Fruit fly (Drosophila melanogaster) whole organism, embryonic: ENCODE data around the gene CG17362.
A peak's percentile ranks its signal among the peaks of the same experiment; 100 is the strongest.

ENCODE experiments used
- CG10267 ChIP-seq: fragments of 200-800 bp; sonication (Bioruptor generic); optimal IDR thresholded peaks from 2 replicates; lab custom pipeline; 2018; ENCODE audit warnings: missing biosample characterization, mild to moderate bottlenecking, missing genetic modification characterization, moderate library complexity
- CG10274 ChIP-seq: fragments of 200-800 bp; sonication (Bioruptor generic); optimal IDR thresholded peaks from 3 replicates; lab custom pipeline; 2017; ENCODE audit warnings: missing biosample characterization, mild to moderate bottlenecking, missing genetic modification characterization
- CG10565 ChIP-seq: fragments of 200-800 bp; sonication (Bioruptor generic); optimal IDR thresholded peaks from 3 replicates; lab custom pipeline; 2016; ENCODE audit warnings: missing biosample characterization, mild to moderate bottlenecking, missing genetic modification characterization
- CG11247 ChIP-seq: fragments of 200-800 bp; sonication (Bioruptor generic); IDR thresholded peaks from 2 replicates; pipeline ENCODE4 v1.3.6; 2022; ENCODE audit warnings: missing biosample characterization, missing genetic modification characterization
- CG12155 ChIP-seq: fragments of 200-800 bp; sonication (Bioruptor generic); optimal IDR thresholded peaks from 3 replicates; lab custom pipeline; 2016; ENCODE audit warnings: missing biosample characterization, missing genetic modification characterization
- CG15269 ChIP-seq: fragments of 200-800 bp; sonication (Bioruptor generic); optimal IDR thresholded peaks from 2 replicates; lab custom pipeline; 2018; ENCODE audit warnings: missing biosample characterization, mild to moderate bottlenecking, missing genetic modification characterization, moderate library complexity
- CG16779 ChIP-seq: fragments of 200-800 bp; sonication (Bioruptor generic); IDR thresholded peaks from 2 replicates; pipeline ENCODE4 v1.3.6; 2022; ENCODE audit warnings: missing biosample characterization, missing genetic modification characterization
- CG17361 ChIP-seq: fragments of 200-800 bp; sonication (Bioruptor generic); IDR thresholded peaks from 3 replicates; pipeline ENCODE4 v1.3.6; 2022; ENCODE audit warnings: missing biosample characterization, missing genetic modification characterization
- CG17568 ChIP-seq: fragments of 200-800 bp; sonication (Bioruptor generic); optimal IDR thresholded peaks from 2 replicates; lab custom pipeline; 2018; ENCODE audit warnings: missing biosample characterization, mild to moderate bottlenecking, missing genetic modification characterization, moderate library complexity
- CG18011 ChIP-seq: fragments of 200-800 bp; sonication (Bioruptor generic); optimal IDR thresholded peaks from 2 replicates; lab custom pipeline; 2017; ENCODE audit warnings: missing biosample characterization, missing genetic modification characterization, mild to moderate bottlenecking, moderate library complexity, missing genotype
- CG30020 ChIP-seq: fragments of 200-800 bp; optimal IDR thresholded peaks from 2 replicates; lab custom pipeline; 2019; ENCODE audit warnings: missing biosample characterization, mild to moderate bottlenecking, missing genetic modification characterization, moderate library complexity
- CG4730 ChIP-seq: fragments of 200-800 bp; sonication (Bioruptor generic); IDR thresholded peaks from 2 replicates; pipeline ENCODE4 v1.3.6; 2022; ENCODE audit warnings: missing biosample characterization, missing genetic modification characterization
- CG4820 ChIP-seq: fragments of 200-800 bp; sonication (Bioruptor generic); optimal IDR thresholded peaks from 3 replicates; lab custom pipeline; 2016; ENCODE audit warnings: missing biosample characterization, missing genetic modification characterization
- CG9876 ChIP-seq: fragments of 200-800 bp; sonication (Bioruptor generic); optimal IDR thresholded peaks from 2 replicates; lab custom pipeline; 2016; ENCODE audit warnings: missing biosample characterization, missing genetic modification characterization
- CHES-1-like ChIP-seq: fragments of 200-800 bp; sonication (Bioruptor generic); optimal IDR thresholded peaks from 2 replicates; lab custom pipeline; 2016; ENCODE audit warnings: missing biosample characterization, missing genetic modification characterization
- Fer1 ChIP-seq: fragments of 200-800 bp; sonication (Bioruptor generic); optimal IDR thresholded peaks from 2 replicates; lab custom pipeline; 2017; ENCODE audit warnings: missing biosample characterization, mild to moderate bottlenecking, missing genetic modification characterization
- Gsc ChIP-seq: fragments of 200-800 bp; sonication (Bioruptor generic); IDR thresholded peaks from 2 replicates; pipeline ENCODE4 v1.3.6; 2022; ENCODE audit warnings: missing biosample characterization, missing genetic modification characterization
- H15 ChIP-seq: fragments of 200-800 bp; sonication (Bioruptor generic); IDR thresholded peaks from 3 replicates; pipeline ENCODE4 v1.3.6; 2022; ENCODE audit warnings: missing biosample characterization, missing genetic modification characterization
- HHEX ChIP-seq: fragments of 200-800 bp; sonication (Bioruptor generic); optimal IDR thresholded peaks from 3 replicates; lab custom pipeline; 2017; ENCODE audit warnings: missing biosample characterization, mild to moderate bottlenecking, missing genetic modification characterization, missing genetic modification reagents
- HLHmδ ChIP-seq: fragments of 200-800 bp; sonication (Bioruptor generic); optimal IDR thresholded peaks from 2 replicates; lab custom pipeline; 2018; ENCODE audit warnings: missing biosample characterization, mild to moderate bottlenecking, missing genetic modification characterization, moderate library complexity
- Lhr ChIP-seq: fragments of 200-800 bp; sonication (Bioruptor generic); optimal IDR thresholded peaks from 3 replicates; lab custom pipeline; 2017; ENCODE audit warnings: mild to moderate bottlenecking, missing biosample characterization, missing genetic modification reagents, missing genetic modification characterization
- Mrtf ChIP-seq: fragments of 200-800 bp; sonication (Bioruptor generic); IDR thresholded peaks from 3 replicates; pipeline ENCODE4 v1.3.6; 2022; ENCODE audit warnings: missing biosample characterization, missing genetic modification characterization
- Myb ChIP-seq: fragments of 200-800 bp; sonication (Bioruptor generic); optimal IDR thresholded peaks from 2 replicates; lab custom pipeline; 2016; ENCODE audit warnings: missing biosample characterization, missing genetic modification characterization
- NFAT ChIP-seq: fragments of 200-800 bp; sonication (Bioruptor generic); IDR thresholded peaks from 2 replicates; pipeline ENCODE4 v1.3.6; 2022; ENCODE audit warnings: missing biosample characterization, missing genetic modification characterization
- NfI ChIP-seq: fragments of 200-800 bp; sonication (Bioruptor generic); optimal IDR thresholded peaks from 3 replicates; lab custom pipeline; 2018; ENCODE audit warnings: missing biosample characterization, mild to moderate bottlenecking, missing genetic modification characterization, moderate library complexity
- Oaz ChIP-seq: fragments of 200-800 bp; sonication (Bioruptor generic); IDR thresholded peaks from 2 replicates; pipeline ENCODE4 v1.3.6; 2022; ENCODE audit warnings: missing biosample characterization, missing genetic modification characterization
- ab ChIP-seq: fragments of 200-800 bp; sonication (Bioruptor generic); optimal IDR thresholded peaks from 2 replicates; lab custom pipeline; 2016; ENCODE audit warnings: missing biosample characterization, missing genetic modification characterization
- abd-A ChIP-seq: fragments of 200-800 bp; sonication (Bioruptor generic); optimal IDR thresholded peaks from 3 replicates; lab custom pipeline; 2019; ENCODE audit warnings: missing biosample characterization, mild to moderate bottlenecking, missing genetic modification characterization, moderate library complexity
- br ChIP-seq: fragments of >200 bp; optimal IDR thresholded peaks from 2 replicates; lab custom pipeline; 2017
- croc ChIP-seq: fragments of 200-800 bp; sonication (Bioruptor generic); conservative IDR thresholded peaks from 3 replicates; pipeline ENCODE4 v1.3.6; 2022; ENCODE audit warnings: missing biosample characterization, missing genetic modification characterization
- danr ChIP-seq: fragments of 200-800 bp; sonication (Bioruptor generic); IDR thresholded peaks from 2 replicates; pipeline ENCODE4 v1.3.6; 2022; ENCODE audit warnings: missing biosample characterization, missing genetic modification characterization
- disco-r ChIP-seq: fragments of 200-800 bp; sonication (Bioruptor generic); optimal IDR thresholded peaks from 2 replicates; lab custom pipeline; 2016; ENCODE audit warnings: missing biosample characterization, missing genetic modification characterization
- dmrt11E ChIP-seq: fragments of 200-800 bp; sonication (Bioruptor generic); optimal IDR thresholded peaks from 3 replicates; lab custom pipeline; 2018; ENCODE audit warnings: missing biosample characterization, mild to moderate bottlenecking, missing genetic modification characterization, moderate library complexity
- dmrt99B ChIP-seq: fragments of 200-800 bp; sonication (Bioruptor generic); optimal IDR thresholded peaks from 2 replicates; lab custom pipeline; 2018; ENCODE audit warnings: missing biosample characterization, mild to moderate bottlenecking, missing genetic modification characterization, moderate library complexity
- fd3F ChIP-seq: fragments of 200-800 bp; sonication (Bioruptor generic); optimal IDR thresholded peaks from 2 replicates; lab custom pipeline; 2018; ENCODE audit warnings: missing biosample characterization, mild to moderate bottlenecking, missing genetic modification characterization, moderate library complexity
- jumu ChIP-seq: fragments of 200-800 bp; sonication (Bioruptor generic); optimal IDR thresholded peaks from 3 replicates; lab custom pipeline; 2016; ENCODE audit warnings: missing biosample characterization, missing genetic modification characterization
- lmd ChIP-seq: fragments of 200-800 bp; sonication (Bioruptor generic); IDR thresholded peaks from 2 replicates; pipeline ENCODE4 v1.3.6; 2022; ENCODE audit warnings: missing biosample characterization, missing genetic modification characterization
- maf-S ChIP-seq: fragments of 200-800 bp; sonication (Bioruptor generic); optimal IDR thresholded peaks from 2 replicates; lab custom pipeline; 2016; ENCODE audit warnings: missing biosample characterization, missing genetic modification characterization
- pita ChIP-seq: fragments of 200-800 bp; sonication (Bioruptor generic); optimal IDR thresholded peaks from 2 replicates; lab custom pipeline; 2017; ENCODE audit warnings: missing biosample characterization, mild to moderate bottlenecking, missing genetic modification characterization
- scrt ChIP-seq: fragments of 200-800 bp; sonication (Bioruptor generic); optimal IDR thresholded peaks from 2 replicates; lab custom pipeline; 2018; ENCODE audit warnings: missing biosample characterization, mild to moderate bottlenecking, missing genetic modification characterization, moderate library complexity
- sd ChIP-seq: fragments of 200-800 bp; sonication (Bioruptor generic); optimal IDR thresholded peaks from 3 replicates; lab custom pipeline; 2018; ENCODE audit warnings: missing biosample characterization, mild to moderate bottlenecking, missing genetic modification characterization, moderate library complexity
- seq ChIP-seq: fragments of 200-800 bp; sonication (Bioruptor generic); IDR thresholded peaks from 2 replicates; pipeline ENCODE4 v1.3.6; 2022; ENCODE audit warnings: missing biosample characterization, missing genetic modification characterization
- sna ChIP-seq: fragments of 200-800 bp; sonication (Bioruptor generic); IDR thresholded peaks from 2 replicates; pipeline ENCODE4 v1.3.6; 2022; ENCODE audit warnings: missing biosample characterization, missing genetic modification characterization; ENCODE audit not compliant: partially characterized antibody
- ssp ChIP-seq: fragments of 200-800 bp; sonication (Bioruptor generic); IDR thresholded peaks from 2 replicates; pipeline ENCODE4 v1.3.6; 2022; ENCODE audit warnings: missing biosample characterization, missing genetic modification characterization
- tap ChIP-seq: fragments of 200-800 bp; optimal IDR thresholded peaks from 3 replicates; lab custom pipeline; 2019; ENCODE audit warnings: missing biosample characterization, mild to moderate bottlenecking, missing genetic modification characterization, moderate library complexity
- tio ChIP-seq: fragments of 200-800 bp; sonication (Bioruptor generic); optimal IDR thresholded peaks from 2 replicates; lab custom pipeline; 2017; ENCODE audit warnings: missing biosample characterization, missing genetic modification characterization, inconsistent platforms
- vvl ChIP-seq: fragments of 200-800 bp; sonication (Bioruptor generic); IDR thresholded peaks from 2 replicates; pipeline ENCODE4 v1.3.6; 2022; ENCODE audit warnings: missing biosample characterization, missing genetic modification characterization
- wek ChIP-seq: fragments of 200-800 bp; sonication (Bioruptor generic); optimal IDR thresholded peaks from 3 replicates; lab custom pipeline; 2018; ENCODE audit warnings: missing biosample characterization, mild to moderate bottlenecking, missing genetic modification characterization, moderate library complexity
- zen2 ChIP-seq: fragments of 200-800 bp; sonication (Bioruptor generic); IDR thresholded peaks from 3 replicates; pipeline ENCODE4 v1.3.6; 2022; ENCODE audit warnings: missing biosample characterization, missing genetic modification characterization; ENCODE audit not compliant: partially characterized antibody

CG17362 gene

DNA sequence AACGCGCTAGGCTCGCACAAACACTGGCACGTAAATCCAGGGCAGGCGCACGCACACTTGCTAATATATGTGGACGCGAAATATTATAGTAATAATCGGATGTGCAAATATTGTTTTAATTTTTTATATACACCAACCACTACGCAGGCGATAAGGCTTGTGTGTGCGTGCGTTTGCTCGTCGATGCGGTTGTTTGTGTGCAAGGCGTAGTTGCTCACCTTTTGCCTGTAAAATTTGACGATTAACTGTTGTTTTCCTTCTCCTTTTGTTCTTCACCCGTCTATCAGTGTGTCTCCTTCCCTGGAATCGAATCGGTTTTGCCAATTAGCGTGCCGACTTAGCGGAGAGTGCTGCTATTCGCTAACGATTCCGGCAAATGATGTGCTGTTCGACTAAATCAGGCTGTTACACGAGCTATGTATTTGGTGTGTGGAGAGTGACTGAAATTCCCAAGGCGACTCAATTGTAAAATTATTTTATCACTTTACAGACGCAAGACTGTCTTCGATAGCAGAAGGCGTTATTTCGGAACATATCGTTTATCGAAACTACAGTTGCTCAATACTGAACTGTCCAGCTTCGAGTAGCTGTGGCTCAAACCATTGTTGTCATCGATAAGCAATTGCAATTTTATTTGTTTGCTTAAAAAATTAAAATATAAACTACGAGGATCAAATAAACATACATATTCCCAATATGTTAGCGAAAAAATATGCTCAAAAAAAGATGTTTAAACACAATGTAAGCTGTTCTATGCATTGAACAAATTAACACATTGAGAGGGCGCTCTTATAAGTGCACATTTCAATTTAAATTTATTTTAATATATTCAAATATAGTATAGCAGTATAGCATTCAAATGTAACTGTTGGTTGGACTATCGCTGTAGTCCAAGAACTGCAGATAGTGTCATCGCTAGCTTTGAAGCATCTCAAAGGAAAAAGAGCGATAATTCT lies 45.0 kb downstream of the CG17362 start, which contains the start of the genes CG6650 and endos (continued):
- TF ChIP-seq seq (GFP tag; lab: Robert Waterston, UW), result no peak
- TF ChIP-seq tap (tag; lab: Kevin White, UChicago), result no peak
- peak; percentile 61 for TF ChIP-seq CG30020 (tag; lab: Kevin White, UChicago)
- no peak for TF ChIP-seq Oaz (GFP tag; lab: Robert Waterston, UW)
- no peak for TF ChIP-seq fd3F (GFP tag; lab: Kevin White, UChicago)
- TF ChIP-seq NFAT, result 0 out of 2 replicates have a peak, but pooled peaks have one; percentile 4
- TF ChIP-seq wek, result no peak
- peak; percentile 67 for TF ChIP-seq sna
- TF ChIP-seq br (lab: Kevin White, UChicago), result no peak
- TF ChIP-seq sd (tag; lab: Kevin White, UChicago), result no peak
- TF ChIP-seq CG16779 (GFP tag; lab: Robert Waterston, UW), result no peak
- TF ChIP-seq vvl (GFP tag; lab: Robert Waterston, UW), result peak; percentile 54
- TF ChIP-seq CG11247 (GFP tag; lab: Robert Waterston, UW), result 0 out of 2 replicates have a peak, but pooled peaks have one; percentile 18
- TF ChIP-seq CG10267, result peak; percentile 86
- no peak for TF ChIP-seq croc (GFP tag; lab: Robert Waterston, UW)
- no peak for TF ChIP-seq HLHmδ (GFP tag; lab: Kevin White, UChicago)
- no peak for TF ChIP-seq H15 (GFP tag; lab: Robert Waterston, UW)
- TF ChIP-seq dmrt11E (tag; lab: Kevin White, UChicago), result peak; percentile 24
- no peak for TF ChIP-seq disco-r (GFP tag; lab: Kevin White, UChicago)
- peak; percentile 2 for TF ChIP-seq CG4820 (GFP tag; lab: Kevin White, UChicago)
- no peak for TF ChIP-seq danr (GFP tag; lab: Robert Waterston, UW)
- peak; percentile 40 for TF ChIP-seq CG12155 (GFP tag; lab: Kevin White, UChicago)
- no peak for TF ChIP-seq ab
- TF ChIP-seq scrt, result no peak
- TF ChIP-seq tio (GFP tag; lab: Kevin White, UChicago), result no peak
- TF ChIP-seq jumu (GFP tag; lab: Kevin White, UChicago), result no peak
- TF ChIP-seq NfI (GFP tag; lab: Kevin White, UChicago), result peak; percentile 31
- no peak for TF ChIP-seq abd-A (tag; lab: Kevin White, UChicago)
- no peak for TF ChIP-seq Mrtf (GFP tag; lab: Robert Waterston, UW)
- peak; percentile 45 for TF ChIP-seq Lhr (GFP tag; lab: Kevin White, UChicago)
- TF ChIP-seq CG17568 (GFP tag; lab: Kevin White, UChicago), result no peak
- TF ChIP-seq CG4730 (GFP tag; lab: Robert Waterston, UW), result no peak
- TF ChIP-seq HHEX, result no peak
- peak; percentile 50 for TF ChIP-seq Fer1
- TF ChIP-seq Myb (GFP tag; lab: Kevin White, UChicago), result peak; percentile 87
- TF ChIP-seq lmd (GFP tag; lab: Robert Waterston, UW), result peak; percentile 25; the same call in 1 of the 2 replicates
- no peak for TF ChIP-seq Gsc (GFP tag; lab: Robert Waterston, UW)
- TF ChIP-seq CG17361 (GFP tag; lab: Robert Waterston, UW), result peak; percentile 64; the same call in 2 of the 3 replicates
- peak; percentile 56 for TF ChIP-seq pita (GFP tag; lab: Kevin White, UChicago)
- no peak for TF ChIP-seq maf-S (GFP tag; lab: Kevin White, UChicago)
- TF ChIP-seq dmrt99B (tag; lab: Kevin White, UChicago), result no peak
- TF ChIP-seq CG9876, result no peak
- no peak for TF ChIP-seq CG10274 (GFP tag; lab: Kevin White, UChicago)
- TF ChIP-seq CG15269 (tag; lab: Kevin White, UChicago), result peak; percentile 42
- TF ChIP-seq CHES-1-like, result no peak
- TF ChIP-seq zen2, result peak; percentile 19
- TF ChIP-seq ssp, result 0 out of 2 replicates have a peak, but pooled peaks have one; percentile 24
- TF ChIP-seq CG10565 (GFP tag; lab: Kevin White, UChicago), result no peak
- no peak for TF ChIP-seq CG18011 (GFP tag; lab: Kevin White, UChicago)
